Worm (Caenorhabditis elegans): ENCODE results near the gene tag-314.

DNA sequence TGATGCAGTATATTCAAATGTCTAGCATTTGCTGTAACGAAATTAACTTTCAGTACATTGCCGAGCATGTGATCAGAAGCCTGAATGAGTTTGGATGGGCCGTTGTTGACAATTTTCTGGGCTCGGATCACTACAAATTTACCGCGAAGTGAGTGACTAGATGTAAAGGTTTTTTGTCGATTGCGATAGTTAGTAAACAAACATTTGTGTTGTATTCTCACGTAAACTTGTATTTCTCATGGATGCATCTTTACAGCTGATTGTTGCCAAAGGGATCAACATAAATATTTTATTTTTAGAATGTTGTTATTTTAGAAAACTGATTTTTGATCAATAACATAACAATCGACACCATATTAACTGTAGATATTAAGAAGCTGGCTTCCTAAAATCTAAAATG is 45.5 kb upstream of the tag-314 start:
- no peak for TF ChIP-seq F13C5.2 (tag; optimal IDR thresholded peaks at IDR 0.05)
- no peak for TF ChIP-seq flt-1 (GFP tag; IDR thresholded peaks at IDR 0.05)
- no peak for TF ChIP-seq tra-4 (tag; optimal IDR thresholded peaks at IDR 0.05)
- no peak for TF ChIP-seq scrt-1 (GFP tag; IDR thresholded peaks at IDR 0.05)
- TF ChIP-seq ama-1 (optimal IDR thresholded peaks at IDR 0.05), result no peak
- TF ChIP-seq hmbx-1 (tag; optimal IDR thresholded peaks at IDR 0.05), result no peak
- TF ChIP-seq ets-7 (tag; optimal IDR thresholded peaks at IDR 0.05), result no peak
- no peak for TF ChIP-seq sea-1 (GFP tag; conservative IDR thresholded peaks at IDR 0.05)
- no peak for TF ChIP-seq aly-1 (tag; optimal IDR thresholded peaks at IDR 0.05)

Data from whole organism, early embryonic.